Worm (Caenorhabditis elegans): ENCODE measurements around the gene srx-4.

The srx-4 gene

DNA sequence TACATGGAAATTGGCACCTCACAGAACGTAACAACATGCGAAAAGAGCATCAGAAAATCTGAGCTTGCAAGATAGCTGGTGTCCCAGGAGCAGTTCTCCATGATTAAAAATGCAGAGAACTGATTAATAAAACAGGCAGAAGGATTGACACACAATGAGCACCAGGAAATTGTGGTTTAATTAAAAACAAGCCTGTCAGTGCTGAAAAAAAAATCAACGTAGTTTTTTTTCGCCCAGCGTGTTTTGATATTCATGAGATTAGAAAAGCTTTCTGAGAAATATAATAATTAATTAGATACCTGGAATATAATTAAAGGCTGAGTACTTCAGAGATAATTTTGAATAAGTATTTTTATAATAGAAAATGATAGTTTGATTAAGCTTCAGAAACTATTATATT, 34.9 kb downstream of the srx-4 start, which contains the start of gene srh-246:
TSS of gene srh-246 (minus strand) at position 101 of the 400 bp plus-strand sequence.
- TF ChIP-seq F13H6.1 (tag; optimal IDR thresholded peaks at IDR 0.05) (no peak), blmp-1 (tag; optimal IDR thresholded peaks at IDR 0.05; ENCODE audit: insufficient read depth) (no peak), C34F6.9 (tag; optimal IDR thresholded peaks at IDR 0.05) (no peak), ama-1 (optimal IDR thresholded peaks at IDR 0.05) (no peak), ZK546.5 (tag; optimal IDR thresholded peaks at IDR 0.05) (no peak), nhr-25 (tag; optimal IDR thresholded peaks at IDR 0.05) (no peak), lin-13 (GFP tag; optimal IDR thresholded peaks at IDR 0.05) (no peak), gmeb-1 (tag; optimal IDR thresholded peaks at IDR 0.05) (no peak), sma-9 (GFP tag; optimal IDR thresholded peaks at IDR 0.05) (no peak), sma-9 (tag; optimal IDR thresholded peaks at IDR 0.05) (no peak), egl-27 (tag; optimal IDR thresholded peaks at IDR 0.05) (no peak), zag-1 (tag; optimal IDR thresholded peaks at IDR 0.05) (no peak), Y55F3AM.14 (GFP tag; optimal IDR thresholded peaks at IDR 0.05) (no peak), nhr-12 (tag; optimal IDR thresholded peaks at IDR 0.05) (no peak), nhr-237 (tag; optimal IDR thresholded peaks at IDR 0.05) (no peak), unc-39 (tag; optimal IDR thresholded peaks at IDR 0.05) (no peak), aly-2 (tag; optimal IDR thresholded peaks at IDR 0.05) (no peak)

DNA sequence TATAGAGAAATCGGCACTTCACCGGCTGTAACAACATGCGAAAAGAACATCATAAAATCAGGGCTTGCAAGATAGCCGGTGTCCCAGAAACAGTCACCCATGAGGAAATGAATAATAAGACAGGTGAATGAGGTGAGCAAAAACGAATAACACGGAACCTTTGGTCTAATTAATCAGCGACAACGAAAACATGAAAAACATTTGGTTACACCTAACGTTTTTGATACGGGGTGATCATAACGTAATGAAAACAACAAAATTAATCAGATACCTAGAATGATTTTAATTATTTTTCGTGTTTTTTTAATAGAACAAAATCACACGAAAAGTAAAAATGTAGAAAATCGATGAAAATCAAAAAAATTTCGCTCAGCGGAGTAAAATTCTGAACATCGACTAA, 36.7 kb downstream of the srx-4 start, which contains the start of gene srh-245:
TSS of gene srh-245 (minus strand) at position 101 of the 400 bp plus-strand sequence.
- TF ChIP-seq lsy-2 (tag; optimal IDR thresholded peaks at IDR 0.05), result no peak
- TF ChIP-seq fos-1 (tag; optimal IDR thresholded peaks at IDR 0.05), result no peak
- no peak for TF ChIP-seq nhr-237 (tag; optimal IDR thresholded peaks at IDR 0.05)
- TF ChIP-seq nhr-11 (tag; optimal IDR thresholded peaks at IDR 0.05), result no peak
- no peak for TF ChIP-seq elt-3 (tag; optimal IDR thresholded peaks at IDR 0.05)
- TF ChIP-seq ztf-11 (tag; optimal IDR thresholded peaks at IDR 0.05), result no peak
- TF ChIP-seq C34F6.9 (tag; optimal IDR thresholded peaks at IDR 0.05), result no peak
- no peak for TF ChIP-seq nhr-21 (tag; optimal IDR thresholded peaks at IDR 0.05)
- TF ChIP-seq elt-1 (tag; optimal IDR thresholded peaks at IDR 0.05), result no peak
- TF ChIP-seq unc-39 (tag; optimal IDR thresholded peaks at IDR 0.05), result no peak

DNA sequence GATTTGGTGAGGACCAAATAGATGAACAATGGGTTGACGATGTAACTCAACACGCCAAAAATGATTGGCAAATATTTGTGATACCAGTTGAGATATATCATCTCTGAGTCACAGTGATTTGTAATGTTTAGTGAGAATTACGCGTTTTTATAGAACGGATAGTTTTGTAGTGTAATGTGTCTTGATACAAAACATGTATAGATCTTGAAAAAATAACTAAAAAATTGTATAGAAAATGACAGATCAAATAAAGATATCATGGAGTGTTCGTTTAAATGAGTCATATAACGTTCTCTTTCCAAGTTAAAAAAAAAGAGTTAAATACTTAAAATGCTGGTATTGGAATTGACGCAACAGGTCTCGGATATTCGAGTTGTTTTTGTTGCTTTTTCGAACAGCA, 38.2 kb downstream of the srx-4 start, which contains the start of gene srj-6:
TSS of gene srj-6 (minus strand) at position 101 of the 400 bp plus-strand sequence.
- no peak for TF ChIP-seq nhr-11 (tag; optimal IDR thresholded peaks at IDR 0.05)
- TF ChIP-seq sem-4 (tag; optimal IDR thresholded peaks at IDR 0.05), result no peak
- no peak for TF ChIP-seq nhr-10 (tag; optimal IDR thresholded peaks at IDR 0.05)
- TF ChIP-seq elt-1 (tag; optimal IDR thresholded peaks at IDR 0.05), result no peak

DNA sequence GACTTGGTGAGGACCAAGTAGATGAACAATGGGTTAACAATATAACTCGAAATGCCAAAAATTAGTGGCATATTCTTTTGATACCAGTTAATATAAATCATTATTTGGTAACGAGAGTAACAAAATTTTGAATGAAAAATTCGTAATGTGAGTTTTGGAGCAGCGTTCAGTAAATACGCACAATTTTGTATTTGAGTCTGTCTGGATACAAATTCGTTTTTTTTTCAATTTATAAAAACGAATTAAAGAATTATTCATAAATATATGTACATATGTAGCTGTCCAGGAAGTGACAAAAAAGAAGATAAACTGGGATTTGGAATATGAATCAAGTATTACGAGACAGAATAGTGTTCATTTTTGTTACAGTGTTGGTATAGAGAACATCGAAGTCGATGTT, 39.6 kb downstream of the srx-4 start, which contains the start of gene srj-5:
TSS of gene srj-5 (minus strand) at position 101 of the 400 bp plus-strand sequence.
- no peak for TF ChIP-seq ama-1 (optimal IDR thresholded peaks at IDR 0.05)
- TF ChIP-seq snpc-4 (tag; optimal IDR thresholded peaks at IDR 0.05), result no peak
- TF ChIP-seq aly-2 (tag; optimal IDR thresholded peaks at IDR 0.05), result no peak
- TF ChIP-seq sma-9 (GFP tag; optimal IDR thresholded peaks at IDR 0.05), result no peak
- TF ChIP-seq sma-9 (tag; optimal IDR thresholded peaks at IDR 0.05), result no peak
- TF ChIP-seq Y55F3AM.14 (GFP tag; optimal IDR thresholded peaks at IDR 0.05), result no peak
- TF ChIP-seq blmp-1 (tag; optimal IDR thresholded peaks at IDR 0.05; ENCODE audit: insufficient read depth), result no peak
- TF ChIP-seq zag-1 (tag; optimal IDR thresholded peaks at IDR 0.05), result no peak
- TF ChIP-seq ztf-1 (GFP tag; conservative IDR thresholded peaks at IDR 0.05), result no peak
- no peak for TF ChIP-seq nhr-77 (tag; optimal IDR thresholded peaks at IDR 0.05)
- TF ChIP-seq nhr-25 (tag; optimal IDR thresholded peaks at IDR 0.05), result no peak
- TF ChIP-seq unc-39 (tag; optimal IDR thresholded peaks at IDR 0.05), result no peak
- TF ChIP-seq nhr-10 (tag; optimal IDR thresholded peaks at IDR 0.05), result no peak
- no peak for TF ChIP-seq nhr-11 (tag; optimal IDR thresholded peaks at IDR 0.05)
- no peak for TF ChIP-seq mbf-1 (tag; optimal IDR thresholded peaks at IDR 0.05)
- TF ChIP-seq sem-4 (tag; optimal IDR thresholded peaks at IDR 0.05), result no peak
- TF ChIP-seq crh-2 (tag; optimal IDR thresholded peaks at IDR 0.05), result no peak
- TF ChIP-seq mab-5 (tag; optimal IDR thresholded peaks at IDR 0.05), result no peak
- no peak for TF ChIP-seq lin-13 (GFP tag; optimal IDR thresholded peaks at IDR 0.05)
- no peak for TF ChIP-seq F13H6.1 (tag; optimal IDR thresholded peaks at IDR 0.05)
- TF ChIP-seq nhr-129 (tag; optimal IDR thresholded peaks at IDR 0.05), result no peak

DNA sequence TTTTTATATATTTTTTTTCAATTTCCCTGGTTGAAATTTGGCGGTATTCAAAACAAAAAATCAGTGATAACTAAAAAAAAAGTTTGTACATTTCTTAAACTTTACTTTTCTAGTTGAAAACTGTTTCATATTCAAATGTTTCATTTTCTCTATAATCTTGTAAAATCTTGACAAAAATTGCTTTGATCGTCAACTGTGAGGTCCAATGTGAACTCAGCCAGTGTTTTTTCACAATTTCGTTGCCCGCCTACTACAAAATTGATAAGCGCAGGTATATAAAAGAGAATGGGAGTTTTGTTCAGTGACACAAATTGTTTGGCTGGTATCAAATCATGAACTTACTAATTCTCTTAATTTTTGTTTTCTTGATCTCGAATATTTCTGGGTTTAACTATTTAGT, 45.7 kb downstream of the srx-4 start, which contains the start of gene ugt-42:
TSS of gene ugt-42 (plus strand) at position 301 of the 400 bp plus-strand sequence.
- no peak for TF ChIP-seq elt-1 (tag; optimal IDR thresholded peaks at IDR 0.05)
- TF ChIP-seq zag-1 (tag; optimal IDR thresholded peaks at IDR 0.05), result no peak
- TF ChIP-seq nhr-77 (tag; optimal IDR thresholded peaks at IDR 0.05), result no peak
- no peak for TF ChIP-seq R02D3.7 (tag; optimal IDR thresholded peaks at IDR 0.05)
- no peak for TF ChIP-seq nhr-25 (tag; optimal IDR thresholded peaks at IDR 0.05)
- TF ChIP-seq fos-1 (tag; optimal IDR thresholded peaks at IDR 0.05), result no peak
- TF ChIP-seq crh-2 (tag; optimal IDR thresholded peaks at IDR 0.05), result no peak
- no peak for TF ChIP-seq ama-1 (optimal IDR thresholded peaks at IDR 0.05)
- TF ChIP-seq unc-62 (GFP tag; optimal IDR thresholded peaks at IDR 0.05), result no peak
- no peak for TF ChIP-seq lin-39 (tag; optimal IDR thresholded peaks at IDR 0.05)
- no peak for TF ChIP-seq unc-39 (tag; optimal IDR thresholded peaks at IDR 0.05)
- no peak for TF ChIP-seq sma-3 (GFP tag; optimal IDR thresholded peaks at IDR 0.05)
- no peak for TF ChIP-seq lin-11 (tag; optimal IDR thresholded peaks at IDR 0.05)
- TF ChIP-seq nhr-6 (tag; optimal IDR thresholded peaks at IDR 0.05), result no peak
- TF ChIP-seq unc-55 (GFP tag; optimal IDR thresholded peaks at IDR 0.05), result no peak
- TF ChIP-seq aly-2 (tag; optimal IDR thresholded peaks at IDR 0.05), result no peak
- TF ChIP-seq blmp-1 (tag; optimal IDR thresholded peaks at IDR 0.05; ENCODE audit: insufficient read depth), result no peak
- no peak for TF ChIP-seq snpc-4 (tag; optimal IDR thresholded peaks at IDR 0.05)
